Worm (Caenorhabditis elegans): ENCODE data around the gene cyn-10.

cyn-10 gene

ce11 chrII:6926488-6926887 lies 13.3 kb upstream of the cyn-10 start (continued):
- TF ChIP-seq gei-8 (GFP tag; optimal IDR thresholded peaks at IDR 0.05) (no peak), ztf-11 (tag; optimal IDR thresholded peaks at IDR 0.05) (no peak), lim-7 (GFP tag; IDR thresholded peaks at IDR 0.05) (no peak), lsy-2 (tag; optimal IDR thresholded peaks at IDR 0.05) (peak; percentile 46 to 79), unc-130 (GFP tag; optimal IDR thresholded peaks at IDR 0.05) (no peak), nhr-28 (tag; optimal IDR thresholded peaks at IDR 0.05) (peak; percentile 70), T26A8.4 (GFP tag; IDR thresholded peaks at IDR 0.05) (no peak), ztf-7 (tag; optimal IDR thresholded peaks at IDR 0.05) (no peak), mes-2 (tag; optimal IDR thresholded peaks at IDR 0.05; ENCODE audit: poor library complexity, severe bottlenecking) (peak; percentile 83), ZK546.5 (tag; optimal IDR thresholded peaks at IDR 0.05) (no peak), nhr-41 (GFP tag; IDR thresholded peaks at IDR 0.05) (no peak), jun-1 (tag; optimal IDR thresholded peaks at IDR 0.05) (peak; percentile 44), ctbp-1 (GFP tag; IDR thresholded peaks at IDR 0.05) (peak; percentile 72), spr-3 (GFP tag; optimal IDR thresholded peaks at IDR 0.05) (no peak), pqm-1 (tag; optimal IDR thresholded peaks at IDR 0.05) (peak; percentile 68), nhr-77 (tag; optimal IDR thresholded peaks at IDR 0.05) (peak; percentile 56), Y105C5A.15 (GFP tag; IDR thresholded peaks at IDR 0.05) (no peak)

ce11 chrII:6926054-6926453 lies 12.9 kb upstream of the cyn-10 start:
- TF ChIP-seq ceh-20 (GFP tag; IDR thresholded peaks at IDR 0.05), result no peak
- no peak for TF ChIP-seq nhr-6 (tag; optimal IDR thresholded peaks at IDR 0.05)
- TF ChIP-seq madf-9 (GFP tag; conservative IDR thresholded peaks at IDR 0.05), result peak; percentile 81

ce11 chrII:6923792-6924191 lies 10.6 kb upstream of the cyn-10 start:
- TF ChIP-seq daf-12 (tag; optimal IDR thresholded peaks at IDR 0.05), result no peak

- TF ChIP-seq nhr-102 (tag; optimal IDR thresholded peaks at IDR 0.05) (peak; percentile 31), pqm-1 (tag; optimal IDR thresholded peaks at IDR 0.05) (peak; percentile 56), hlh-11 (tag; optimal IDR thresholded peaks at IDR 0.05) (peak; percentile 68), madf-5 (GFP tag; IDR thresholded peaks at IDR 0.05) (no peak), mxl-3 (GFP tag; optimal IDR thresholded peaks at IDR 0.05) (peak; percentile 20), daf-16 (GFP tag; optimal IDR thresholded peaks at IDR 0.05) (no peak), daf-16 (tag; optimal IDR thresholded peaks at IDR 0.05) (peak; percentile 25), daf-8 (GFP tag; IDR thresholded peaks at IDR 0.05) (no peak), lin-29 (GFP tag; IDR thresholded peaks at IDR 0.05) (no peak), nhr-28 (tag; optimal IDR thresholded peaks at IDR 0.05) (peak; percentile 97), php-3 (GFP tag; IDR thresholded peaks at IDR 0.05) (peak; percentile 95), aha-1 (tag) (peak; percentile 13), dmd-6 (GFP tag; IDR thresholded peaks at IDR 0.05) (peak; percentile 30; the same call in 1 of the 2 replicates), nhr-77 (tag; optimal IDR thresholded peaks at IDR 0.05) (peak; percentile 27)
Observed at ce11 chrII:6919363-6919851, 6.2 kb upstream of the cyn-10 start, which contains the start of gene B0252.1. TSS of gene B0252.1 (plus strand) at chrII:6919680.

ce11 chrII:6918862-6919261 lies 5.7 kb upstream of the cyn-10 start, which contains the start of gene B0252.5:
TSS of gene B0252.5 (minus strand) at chrII:6918878.
- TF ChIP-seq mdl-1 (tag; optimal IDR thresholded peaks at IDR 0.05), result no peak
- no peak for TF ChIP-seq daf-16 (GFP tag; optimal IDR thresholded peaks at IDR 0.05)
- TF ChIP-seq daf-16 (tag; optimal IDR thresholded peaks at IDR 0.05), result peak; percentile 27
- peak; percentile 77 for TF ChIP-seq pqm-1 (tag; optimal IDR thresholded peaks at IDR 0.05)

- TF ChIP-seq dmd-9 (GFP tag; IDR thresholded peaks at IDR 0.05), result no peak
- no peak for TF ChIP-seq ztf-11 (tag; optimal IDR thresholded peaks at IDR 0.05)
- TF ChIP-seq aha-1 (tag), result peak; percentile 42
Observed at ce11 chrII:6917710-6918109, 4.5 kb upstream of the cyn-10 start, which contains the start of gene B0252.11. TSS of gene B0252.11 (minus strand) at chrII:6917810.
